Fruit fly (Drosophila melanogaster): ENCODE measurements around the gene Polr1E.

The Polr1E gene

DNA sequence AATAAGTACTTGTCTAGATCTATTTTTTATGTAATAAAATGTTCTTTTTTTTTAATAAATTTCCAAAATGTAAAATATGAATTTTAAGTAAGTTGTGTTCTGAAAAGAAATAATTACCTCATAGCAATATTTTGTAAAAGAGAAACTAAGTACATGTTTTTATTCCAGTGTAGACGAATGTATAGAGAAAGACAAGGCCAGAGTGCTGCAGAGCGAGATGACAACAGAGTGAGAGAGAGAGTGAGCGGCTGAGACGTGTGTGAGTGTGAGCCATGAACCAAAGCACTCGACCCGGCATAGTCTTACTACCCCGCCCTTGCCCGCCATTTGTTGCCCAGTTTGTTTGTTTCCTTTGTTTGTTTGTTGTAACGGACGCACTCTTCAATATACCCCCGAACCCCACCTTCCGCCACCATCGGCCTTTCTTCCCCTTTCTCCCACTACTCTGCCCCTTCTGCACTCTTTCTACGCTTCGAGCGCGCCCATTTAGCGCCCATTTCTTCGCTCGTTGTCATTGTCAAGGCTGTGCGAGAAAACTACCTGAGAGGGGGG, 9.9 kb upstream of the Polr1E start (continued):
- TF ChIP-seq Dip2 (GFP tag; IDR thresholded peaks at IDR 0.05) (no peak), Bteb2 (GFP tag; optimal IDR thresholded peaks at IDR 0.05) (no peak), NK7.1 (GFP tag; optimal IDR thresholded peaks at IDR 0.05) (no peak), Ada2b (GFP tag; IDR thresholded peaks at IDR 0.05) (peak; percentile 14), HHEX (GFP tag; optimal IDR thresholded peaks at IDR 0.05) (peak; percentile 64), nmo (GFP tag; optimal IDR thresholded peaks at IDR 0.05) (peak; percentile 67), CG7963 (GFP tag; IDR thresholded peaks at IDR 0.05; ENCODE audit: partially characterized antibody) (no peak), lola (GFP tag; optimal IDR thresholded peaks at IDR 0.05) (peak in 1 of 3 experiments; percentile 88), sug (tag; optimal IDR thresholded peaks at IDR 0.05) (peak; percentile 23), H2.0 (GFP tag; IDR thresholded peaks at IDR 0.05) (0 out of 2 replicates have a peak, but pooled peaks have one; percentile 16), CG2120 (GFP tag; optimal IDR thresholded peaks at IDR 0.05) (peak; percentile 11), Eip74EF (GFP tag; optimal IDR thresholded peaks at IDR 0.05) (peak in 1 of 2 experiments; percentile 74), bigmax (GFP tag; optimal IDR thresholded peaks at IDR 0.05) (peak; percentile 16), CG4282 (GFP tag; optimal IDR thresholded peaks at IDR 0.05) (no peak), wek (GFP tag; optimal IDR thresholded peaks at IDR 0.05) (peak; percentile 68), kni (GFP tag; optimal IDR thresholded peaks at IDR 0.05) (peak; percentile 99), CG16863 (GFP tag; optimal IDR thresholded peaks at IDR 0.05) (peak; percentile 22), seq (GFP tag; IDR thresholded peaks at IDR 0.05) (peak; percentile 64; the same call in 1 of the 2 replicates), ind (GFP tag; optimal IDR thresholded peaks at IDR 0.05) (no peak), sc (optimal IDR thresholded peaks at IDR 0.05) (no peak), sc (GFP tag; optimal IDR thresholded peaks at IDR 0.05) (peak; percentile 32), cas (GFP tag; IDR thresholded peaks at IDR 0.05) (no peak; the same call in 1 of the 2 replicates), CG6765 (GFP tag; optimal IDR thresholded peaks at IDR 0.05) (no peak), schlank (tag; optimal IDR thresholded peaks at IDR 0.05) (peak; percentile 40), CG7372 (GFP tag; IDR thresholded peaks at IDR 0.05) (no peak), bbx (GFP tag; IDR thresholded peaks at IDR 0.05; ENCODE audit: partially characterized antibody) (peak; percentile 53; the same call in 1 of the 2 replicates), zfh1 (GFP tag; IDR thresholded peaks at IDR 0.05) (peak; percentile 80), knrl (GFP tag; IDR thresholded peaks at IDR 0.05; ENCODE audit: partially characterized antibody) (0 out of 3 replicates have a peak, but pooled peaks have one; percentile 35), emc (GFP tag; optimal IDR thresholded peaks at IDR 0.05) (no peak), slp2 (GFP tag; optimal IDR thresholded peaks at IDR 0.05) (peak; percentile 41), CG10366 (GFP tag; IDR thresholded peaks at IDR 0.05) (no peak), CrebB (tag; optimal IDR thresholded peaks at IDR 0.05) (peak; percentile 72), Bgb (GFP tag; IDR thresholded peaks at IDR 0.05; ENCODE audit: partially characterized antibody) (peak; percentile 62; the same call in 1 of the 2 replicates), hb (GFP tag; IDR thresholded peaks at IDR 0.05; ENCODE audit: partially characterized antibody) (no peak), HLH4C (GFP tag; IDR thresholded peaks at IDR 0.05; ENCODE audit: partially characterized antibody) (no peak), mirr (GFP tag; optimal IDR thresholded peaks at IDR 0.05) (peak; percentile 80), CG15073 (GFP tag; optimal IDR thresholded peaks at IDR 0.05) (no peak), Xbp1 (GFP tag; optimal IDR thresholded peaks at IDR 0.05) (peak; percentile 1), Gug (GFP tag; IDR thresholded peaks at IDR 0.05) (no peak; the same call in 3 of the 4 replicates), fru (optimal IDR thresholded peaks at IDR 0.05) (no peak), CG11504 (tag; optimal IDR thresholded peaks at IDR 0.05) (peak; percentile 77), ken (GFP tag; IDR thresholded peaks at IDR 0.05) (peak; percentile 80), CG16779 (GFP tag; IDR thresholded peaks at IDR 0.05) (0 out of 2 replicates have a peak, but pooled peaks have one; percentile 56), stc (GFP tag; IDR thresholded peaks at IDR 0.05) (no peak), HmgZ (tag; optimal IDR thresholded peaks at IDR 0.05) (peak; percentile 37), Oli (tag; optimal IDR thresholded peaks at IDR 0.05) (no peak), Drgx (GFP tag; IDR thresholded peaks at IDR 0.05) (peak; percentile 44; the same call in 1 of the 2 replicates), nom (GFP tag; optimal IDR thresholded peaks at IDR 0.05) (peak; percentile 45), CG14050 (GFP tag; IDR thresholded peaks at IDR 0.05) (no peak)
